Worm (Caenorhabditis elegans) whole organism, midembryonic: Measurements from ENCODE around the gene his-38.

ENCODE experiments used
- T22C8.4 ChIP-seq: fragments of 200-800 bp; sonication (Bioruptor generic); IDR thresholded peaks from 2 replicates; pipeline ENCODE4 v1.3.6; 2022; ENCODE audit warnings: missing genetic modification characterization, missing compliant biosample characterization
- flt-1 ChIP-seq: fragments of 200-800 bp; sonication (Bioruptor generic); IDR thresholded peaks from 2 replicates; pipeline ENCODE4 v1.3.6; 2022; ENCODE audit warnings: missing genetic modification characterization, missing compliant biosample characterization
- med-1 ChIP-seq: sonication (generic microtip); optimal IDR thresholded peaks from 2 replicates; lab custom pipeline; 2017; ENCODE audit warnings: missing genetic modification characterization, mild to moderate bottlenecking, missing compliant biosample characterization, antibody characterized with exemption, missing genetic modification reagents; ENCODE audit not compliant: insufficient read depth
- ref-1 ChIP-seq: fragments of 200-800 bp; sonication (Bioruptor generic); conservative IDR thresholded peaks from 2 replicates; pipeline ENCODE4 v1.3.6; 2022; ENCODE audit warnings: missing genetic modification reagents, missing genetic modification characterization, missing compliant biosample characterization
- tab-1 ChIP-seq: fragments of 200-800 bp; sonication (Bioruptor generic); IDR thresholded peaks from 2 replicates; pipeline ENCODE4 v1.3.6; 2022; ENCODE audit warnings: missing genetic modification characterization, missing compliant biosample characterization
- ztf-29 ChIP-seq: fragments of 200-800 bp; sonication (Bioruptor generic); IDR thresholded peaks from 2 replicates; pipeline ENCODE4 v1.3.6; 2022; ENCODE audit warnings: missing genetic modification reagents, missing genetic modification characterization, missing compliant biosample characterization

DNA sequence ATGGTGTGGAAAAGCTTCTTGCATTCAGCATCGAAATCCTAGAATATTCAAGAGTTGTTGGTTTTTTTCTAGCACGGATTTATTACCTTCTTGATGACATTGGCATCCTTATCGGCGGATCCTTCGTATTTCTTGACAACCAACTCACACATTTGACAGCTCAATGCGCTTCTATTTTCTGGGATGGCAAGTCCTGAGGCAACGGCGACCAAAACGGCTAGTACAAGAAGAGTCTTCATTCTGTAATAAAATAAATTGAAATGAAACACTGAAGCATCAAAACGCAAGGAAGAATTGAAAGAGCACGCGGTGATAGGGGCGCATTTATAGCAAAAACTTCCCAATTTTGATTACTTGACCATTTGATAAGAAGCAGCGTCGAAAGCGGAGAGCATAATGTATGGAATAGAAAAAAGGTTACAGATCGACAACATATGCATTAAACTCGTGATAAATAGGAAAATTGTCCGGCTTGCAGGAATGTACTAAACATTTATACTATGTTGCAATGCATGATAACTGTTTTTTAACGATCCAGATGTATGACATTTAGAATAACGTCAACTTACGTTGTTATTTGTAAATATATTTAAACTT, 10.5 kb upstream of the his-38 start, which contains the start of gene spp-5:
- TF ChIP-seq ref-1: no peak
- no peak for TF ChIP-seq tab-1 (GFP tag; lab: Robert Waterston, UW)
- no peak for TF ChIP-seq flt-1 (GFP tag; lab: Robert Waterston, UW)
- no peak for TF ChIP-seq med-1 (GFP tag; lab: Kevin White, UChicago)
- no peak for TF ChIP-seq T22C8.4 (GFP tag; lab: Robert Waterston, UW)
- no peak for TF ChIP-seq ztf-29
